Worm (Caenorhabditis elegans) whole organism, L2 larva: ENCODE measurements around the gene npr-38.

Source experiments
- F13H6.1 ChIP-seq: sonication (generic microtip); optimal IDR thresholded peaks from 2 replicates; lab custom pipeline; 2016; ENCODE audit warnings: missing genetic modification characterization, missing compliant biosample characterization
- nhr-6 ChIP-seq: fragments of 150-350 bp; optimal IDR thresholded peaks from 2 replicates; lab custom pipeline; 2014; ENCODE audit warnings: missing biosample characterization, missing genetic modification characterization

- TF ChIP-seq F13H6.1 (tag; lab: Kevin White, UChicago): no peak
- no peak for TF ChIP-seq nhr-6 (tag; lab: Kevin White, UChicago)
Observed at ce11 chrX:6360077-6360476, 48.6 kb downstream of the npr-38 start.
